Fruit fly (Drosophila melanogaster) whole organism, embryonic: ENCODE results near the gene CG15221.
A peak's percentile ranks its signal among the peaks of the same experiment; 100 is the strongest.

ENCODE experiments used
- Ada2b ChIP-seq: fragments of 200-800 bp; sonication (Bioruptor generic); IDR thresholded peaks from 2 replicates; pipeline ENCODE4 v1.3.6; 2022; ENCODE audit warnings: missing biosample characterization, missing genetic modification characterization
- Aef1 ChIP-seq: fragments of 200-800 bp; sonication (Bioruptor generic); IDR thresholded peaks from 3 replicates; pipeline ENCODE4 v1.3.6; 2022; ENCODE audit warnings: missing biosample characterization, missing genetic modification characterization
- B-H1 ChIP-seq: fragments of 200-800 bp; sonication (Bioruptor generic); IDR thresholded peaks from 3 replicates; pipeline ENCODE4 v1.3.6; 2022; ENCODE audit warnings: missing biosample characterization, missing genetic modification characterization
- C15 ChIP-seq: fragments of 200-800 bp; sonication (Bioruptor generic); IDR thresholded peaks from 3 replicates; pipeline ENCODE4 v1.3.6; 2022; ENCODE audit warnings: missing biosample characterization, missing genetic modification characterization
- CG10654 ChIP-seq: fragments of 200-800 bp; sonication (Bioruptor generic); optimal IDR thresholded peaks from 2 replicates; lab custom pipeline; 2016; ENCODE audit warnings: missing biosample characterization, missing genetic modification characterization
- CG10979 ChIP-seq: fragments of 200-800 bp; sonication (Bioruptor generic); optimal IDR thresholded peaks from 2 replicates; lab custom pipeline; 2018; ENCODE audit warnings: missing biosample characterization, mild to moderate bottlenecking, missing genetic modification characterization, moderate library complexity
- CG12391 ChIP-seq: fragments of 200-800 bp; sonication (Bioruptor generic); optimal IDR thresholded peaks from 3 replicates; lab custom pipeline; 2018; ENCODE audit warnings: missing biosample characterization, mild to moderate bottlenecking, missing genetic modification characterization, moderate library complexity
- CG12744 ChIP-seq: fragments of 200-800 bp; sonication (Bioruptor generic); optimal IDR thresholded peaks from 2 replicates; lab custom pipeline; 2016; ENCODE audit warnings: missing biosample characterization, missing genetic modification characterization
- CG13624 ChIP-seq: fragments of 200-800 bp; sonication (Bioruptor generic); optimal IDR thresholded peaks from 2 replicates; lab custom pipeline; 2016; ENCODE audit warnings: missing biosample characterization, missing genetic modification characterization
- CG14441 ChIP-seq: fragments of 200-800 bp; sonication (Bioruptor generic); IDR thresholded peaks from 2 replicates; pipeline ENCODE4 v1.3.6; 2022; ENCODE audit warnings: missing biosample characterization, missing genetic modification characterization
- CG2120 ChIP-seq: fragments of 200-800 bp; sonication (Bioruptor generic); optimal IDR thresholded peaks from 3 replicates; lab custom pipeline; 2016; ENCODE audit warnings: missing biosample characterization, missing genetic modification characterization
- CG2678 ChIP-seq: fragments of 200-800 bp; sonication (Bioruptor generic); optimal IDR thresholded peaks from 3 replicates; lab custom pipeline; 2019; ENCODE audit warnings: missing biosample characterization, mild to moderate bottlenecking, missing genetic modification characterization, moderate library complexity
- CG30403 ChIP-seq: fragments of 200-800 bp; sonication (Bioruptor generic); optimal IDR thresholded peaks from 3 replicates; lab custom pipeline; 2016; ENCODE audit warnings: missing biosample characterization, missing genetic modification characterization
- CG3065 ChIP-seq: fragments of 200-800 bp; sonication (Bioruptor generic); optimal IDR thresholded peaks from 2 replicates; lab custom pipeline; 2016; ENCODE audit warnings: missing biosample characterization, missing genetic modification characterization
- CG32532 ChIP-seq: fragments of 200-800 bp; sonication (Bioruptor generic); IDR thresholded peaks from 2 replicates; pipeline ENCODE4 v1.3.6; 2022; ENCODE audit warnings: missing biosample characterization, missing genetic modification characterization
- CG3281 ChIP-seq: fragments of 200-800 bp; sonication (Bioruptor generic); optimal IDR thresholded peaks from 3 replicates; lab custom pipeline; 2017; ENCODE audit warnings: missing biosample characterization, mild to moderate bottlenecking, missing genetic modification characterization
- CG3838 ChIP-seq: fragments of 200-800 bp; sonication (Bioruptor generic); optimal IDR thresholded peaks from 3 replicates; lab custom pipeline; 2016; ENCODE audit warnings: missing biosample characterization, missing genetic modification characterization
- CG42726 ChIP-seq: fragments of 200-800 bp; sonication (Bioruptor generic); IDR thresholded peaks from 2 replicates; pipeline ENCODE4 v1.3.6; 2022; ENCODE audit warnings: missing biosample characterization, missing genetic modification characterization; ENCODE audit not compliant: partially characterized antibody
- CG4282 ChIP-seq: fragments of 200-800 bp; sonication (Bioruptor generic); optimal IDR thresholded peaks from 2 replicates; lab custom pipeline; 2016; ENCODE audit warnings: missing biosample characterization, missing genetic modification characterization
- CG4424 ChIP-seq: fragments of 200-800 bp; sonication (Bioruptor generic); optimal IDR thresholded peaks from 3 replicates; lab custom pipeline; 2016; ENCODE audit warnings: missing biosample characterization, missing genetic modification characterization
- CG4820 ChIP-seq: fragments of 200-800 bp; sonication (Bioruptor generic); optimal IDR thresholded peaks from 3 replicates; lab custom pipeline; 2016; ENCODE audit warnings: missing biosample characterization, missing genetic modification characterization
- CG7357 ChIP-seq: fragments of 200-800 bp; sonication (Bioruptor generic); IDR thresholded peaks from 3 replicates; pipeline ENCODE4 v1.3.6; 2022; ENCODE audit warnings: missing biosample characterization, missing genetic modification characterization
- CG7745 ChIP-seq: fragments of 200-800 bp; sonication (Bioruptor generic); optimal IDR thresholded peaks from 2 replicates; lab custom pipeline; 2018; ENCODE audit warnings: missing biosample characterization, mild to moderate bottlenecking, missing genetic modification characterization, moderate library complexity
- CG8290 ChIP-seq, 3 experiments: fragments of 200-800 bp; sonication (Bioruptor generic); optimal IDR thresholded peaks; 2 replicates each; lab custom pipeline; 2016 to 2019; ENCODE audit warnings: missing biosample characterization in 3 of 3, missing genetic modification characterization in 3 of 3, mild to moderate bottlenecking in 2 of 3, moderate library complexity in 1 of 3
- CG9876 ChIP-seq: fragments of 200-800 bp; sonication (Bioruptor generic); optimal IDR thresholded peaks from 2 replicates; lab custom pipeline; 2016; ENCODE audit warnings: missing biosample characterization, missing genetic modification characterization
- Fer3 ChIP-seq: fragments of 200-800 bp; sonication (Bioruptor generic); optimal IDR thresholded peaks from 2 replicates; lab custom pipeline; 2018; ENCODE audit warnings: missing biosample characterization, mild to moderate bottlenecking, missing genetic modification characterization, moderate library complexity
- Gug ChIP-seq: fragments of 200-800 bp; sonication (Bioruptor generic); IDR thresholded peaks from 4 replicates; pipeline ENCODE4 v1.3.6; 2022; ENCODE audit warnings: missing biosample characterization, missing genetic modification characterization
- HHEX ChIP-seq: fragments of 200-800 bp; sonication (Bioruptor generic); optimal IDR thresholded peaks from 3 replicates; lab custom pipeline; 2017; ENCODE audit warnings: missing biosample characterization, mild to moderate bottlenecking, missing genetic modification characterization, missing genetic modification reagents
- Hsf ChIP-seq: fragments of 200-800 bp; sonication (Bioruptor generic); optimal IDR thresholded peaks from 3 replicates; lab custom pipeline; 2016; ENCODE audit warnings: missing biosample characterization, missing genetic modification characterization
- Mrtf ChIP-seq: fragments of 200-800 bp; sonication (Bioruptor generic); IDR thresholded peaks from 3 replicates; pipeline ENCODE4 v1.3.6; 2022; ENCODE audit warnings: missing biosample characterization, missing genetic modification characterization
- Nf-YA ChIP-seq: fragments of 200-800 bp; sonication (Bioruptor generic); IDR thresholded peaks from 2 replicates; pipeline ENCODE4 v1.3.6; 2022; ENCODE audit warnings: missing biosample characterization, missing genetic modification characterization
- Ptx1 ChIP-seq: fragments of 200-800 bp; sonication (Bioruptor generic); IDR thresholded peaks from 2 replicates; pipeline ENCODE4 v1.3.6; 2022; ENCODE audit warnings: missing biosample characterization, missing genetic modification characterization
- Sry-β ChIP-seq: fragments of 200-800 bp; sonication (Bioruptor generic); optimal IDR thresholded peaks from 2 replicates; lab custom pipeline; 2018; ENCODE audit warnings: missing biosample characterization, mild to moderate bottlenecking, missing genetic modification characterization, moderate library complexity
- Taf1 ChIP-seq: fragments of 200-800 bp; sonication (Bioruptor generic); IDR thresholded peaks from 2 replicates; pipeline ENCODE4 v1.3.6; 2022; ENCODE audit warnings: missing biosample characterization, missing genetic modification characterization
- ac ChIP-seq: fragments of 200-800 bp; sonication (Bioruptor generic); optimal IDR thresholded peaks from 3 replicates; lab custom pipeline; 2017; ENCODE audit warnings: missing biosample characterization, mild to moderate bottlenecking, missing genetic modification characterization
- ap ChIP-seq: fragments of 200-800 bp; sonication (Bioruptor generic); IDR thresholded peaks from 2 replicates; pipeline ENCODE4 v1.3.6; 2022; ENCODE audit warnings: missing biosample characterization, missing genetic modification characterization
- bsh ChIP-seq, 2 experiments: fragments of 200-800 bp; sonication (Bioruptor generic); optimal IDR thresholded peaks; 2 replicates each; lab custom pipeline; 2017 to 2018; ENCODE audit warnings: mild to moderate bottlenecking in 2 of 2, missing biosample characterization in 2 of 2, missing genetic modification characterization in 2 of 2, moderate library complexity in 1 of 2
- cas ChIP-seq: fragments of 200-800 bp; sonication (Bioruptor generic); IDR thresholded peaks from 2 replicates; pipeline ENCODE4 v1.3.6; 2022; ENCODE audit warnings: missing biosample characterization, missing genetic modification characterization
- chinmo ChIP-seq: fragments of 200-800 bp; sonication (Bioruptor generic); IDR thresholded peaks from 4 replicates; pipeline ENCODE4 v1.3.6; 2022; ENCODE audit warnings: missing biosample characterization, missing genetic modification characterization; ENCODE audit not compliant: partially characterized antibody
- ci ChIP-seq: fragments of 200-800 bp; sonication (Bioruptor generic); IDR thresholded peaks from 3 replicates; pipeline ENCODE4 v1.3.6; 2022; ENCODE audit warnings: missing biosample characterization, missing genetic modification characterization
- ham ChIP-seq: fragments of 200-800 bp; sonication (Bioruptor generic); IDR thresholded peaks from 2 replicates; pipeline ENCODE4 v1.3.6; 2022; ENCODE audit warnings: missing biosample characterization, missing genetic modification characterization
- her ChIP-seq: fragments of 200-800 bp; sonication (Bioruptor generic); optimal IDR thresholded peaks from 2 replicates; lab custom pipeline; 2016; ENCODE audit warnings: missing biosample characterization, missing genetic modification characterization
- peb ChIP-seq: fragments of 200-800 bp; sonication (Bioruptor generic); IDR thresholded peaks from 2 replicates; pipeline ENCODE4 v1.3.6; 2022; ENCODE audit warnings: missing biosample characterization, missing genetic modification characterization
- pros ChIP-seq: fragments of 200-800 bp; sonication (Bioruptor generic); optimal IDR thresholded peaks from 3 replicates; lab custom pipeline; 2019; ENCODE audit warnings: missing biosample characterization, mild to moderate bottlenecking, missing genetic modification characterization, moderate library complexity
- scrt ChIP-seq: fragments of 200-800 bp; sonication (Bioruptor generic); optimal IDR thresholded peaks from 2 replicates; lab custom pipeline; 2018; ENCODE audit warnings: missing biosample characterization, mild to moderate bottlenecking, missing genetic modification characterization, moderate library complexity
- sens ChIP-seq: fragments of 200-800 bp; sonication (Bioruptor generic); peaks from one replicate; lab custom pipeline; 2016; ENCODE audit warnings: missing biosample characterization, missing genetic modification characterization
- shn ChIP-seq: fragments of 200-800 bp; sonication (Bioruptor generic); optimal IDR thresholded peaks from 3 replicates; lab custom pipeline; 2016; ENCODE audit warnings: missing biosample characterization, missing genetic modification characterization
- slou ChIP-seq: fragments of 200-800 bp; sonication (Bioruptor generic); optimal IDR thresholded peaks from 3 replicates; lab custom pipeline; 2016; ENCODE audit warnings: missing biosample characterization, missing genetic modification characterization
- slp2 ChIP-seq: fragments of 200-800 bp; sonication (Bioruptor generic); optimal IDR thresholded peaks from 2 replicates; lab custom pipeline; 2016; ENCODE audit warnings: missing biosample characterization, missing genetic modification characterization
- sna ChIP-seq: fragments of 200-800 bp; sonication (Bioruptor generic); IDR thresholded peaks from 2 replicates; pipeline ENCODE4 v1.3.6; 2022; ENCODE audit warnings: missing biosample characterization, missing genetic modification characterization; ENCODE audit not compliant: partially characterized antibody
- ssp ChIP-seq: fragments of 200-800 bp; sonication (Bioruptor generic); IDR thresholded peaks from 2 replicates; pipeline ENCODE4 v1.3.6; 2022; ENCODE audit warnings: missing biosample characterization, missing genetic modification characterization

The CG15221 gene

DNA sequence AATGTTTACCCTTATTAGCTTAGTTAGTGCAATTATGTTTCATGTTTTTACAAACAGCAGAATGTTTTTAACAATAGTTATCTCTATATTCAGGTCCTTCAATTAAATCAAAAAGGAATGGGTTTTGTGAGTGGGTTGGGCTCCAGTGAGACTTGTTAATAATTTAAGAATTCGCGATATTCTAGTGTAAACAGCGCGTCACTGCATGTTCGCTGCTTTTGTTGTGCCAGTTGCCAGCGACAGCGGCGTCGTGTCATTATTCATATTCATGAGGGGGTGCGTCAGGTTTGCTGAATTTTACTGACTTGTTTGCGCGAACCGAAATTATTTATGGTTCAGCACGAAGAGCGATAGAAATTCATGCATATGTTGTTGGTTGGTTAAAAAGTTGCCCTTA, 8.8 kb upstream of the CG15221 start, which contains the start of gene Amun (continued):
- TF ChIP-seq her (GFP tag; lab: Kevin White, UChicago), result no peak
- TF ChIP-seq CG12391 (tag; lab: Kevin White, UChicago), result peak; percentile 4
- TF ChIP-seq ham, result no peak
- 0 out of 2 replicates have a peak, but pooled peaks have one; percentile 39 for TF ChIP-seq cas
- TF ChIP-seq B-H1 (GFP tag; lab: Robert Waterston, UW), result peak; percentile 14; the same call in 1 of the 3 replicates
- peak in 1 of 2 experiments; percentile 2 for TF ChIP-seq bsh (GFP tag; optimal IDR thresholded peaks at IDR 0.05; lab: Kevin White, UChicago)
- peak; percentile 20; the same call in 1 of the 2 replicates for TF ChIP-seq Taf1 (GFP tag; lab: Robert Waterston, UW)
- no peak for TF ChIP-seq Nf-YA
- TF ChIP-seq CG10979 (tag; lab: Kevin White, UChicago), result no peak
- TF ChIP-seq CG2120 (GFP tag; lab: Kevin White, UChicago), result peak; percentile 62
- TF ChIP-seq ap (GFP tag; lab: Robert Waterston, UW), result no peak
- TF ChIP-seq Ptx1 (GFP tag; lab: Robert Waterston, UW), result peak; percentile 28; the same call in 1 of the 2 replicates
- no peak for TF ChIP-seq CG7745
- TF ChIP-seq ac (GFP tag; lab: Kevin White, UChicago), result no peak
- peak; percentile 36 for TF ChIP-seq CG3281 (GFP tag; lab: Kevin White, UChicago)
- TF ChIP-seq peb (GFP tag; lab: Robert Waterston, UW), result no peak
- TF ChIP-seq Gug (GFP tag; lab: Robert Waterston, UW), result peak; percentile 72; the same call in 3 of the 4 replicates
- peak; percentile 9 for TF ChIP-seq CG3838 (GFP tag; lab: Kevin White, UChicago)
- peak; percentile 25 for TF ChIP-seq Hsf
- TF ChIP-seq CG4282 (GFP tag; lab: Kevin White, UChicago), result no peak
- TF ChIP-seq Ada2b (GFP tag; lab: Robert Waterston, UW), result peak; percentile 45; the same call in 1 of the 2 replicates
- TF ChIP-seq CG9876 (GFP tag; lab: Kevin White, UChicago), result no peak
- no peak for TF ChIP-seq sna (GFP tag; lab: Robert Waterston, UW)
- TF ChIP-seq CG32532 (GFP tag; lab: Robert Waterston, UW), result peak; percentile 71
- peak; percentile 25 for TF ChIP-seq CG4424 (GFP tag; lab: Kevin White, UChicago)
- peak; percentile 13 for TF ChIP-seq HHEX (GFP tag; lab: Kevin White, UChicago)
- no peak for TF ChIP-seq CG42726
- TF ChIP-seq CG8290 (GFP tag; optimal IDR thresholded peaks at IDR 0.05; lab: Kevin White, UChicago), result no peak
- TF ChIP-seq CG8290 (tag; optimal IDR thresholded peaks at IDR 0.05; lab: Kevin White, UChicago), result peak in 1 of 2 experiments; percentile 56
- TF ChIP-seq Mrtf (GFP tag; lab: Robert Waterston, UW), result peak; percentile 58; the same call in 2 of the 3 replicates
- TF ChIP-seq Sry-β (GFP tag; lab: Kevin White, UChicago), result no peak
- TF ChIP-seq CG12744 (GFP tag; lab: Kevin White, UChicago), result peak; percentile 35
- no peak for TF ChIP-seq chinmo
- peak; percentile 80 for TF ChIP-seq sens
- TF ChIP-seq CG2678 (tag; lab: Kevin White, UChicago), result peak; percentile 35
- peak; percentile 46; the same call in 1 of the 2 replicates for TF ChIP-seq ssp (GFP tag; lab: Robert Waterston, UW)
- peak; percentile 27 for TF ChIP-seq Fer3 (tag; lab: Kevin White, UChicago)
- peak; percentile 15; the same call in 1 of the 3 replicates for TF ChIP-seq ci
- peak; percentile 50 for TF ChIP-seq CG14441 (GFP tag; lab: Robert Waterston, UW)
- peak; percentile 26 for TF ChIP-seq scrt (GFP tag; lab: Kevin White, UChicago)
- no peak for TF ChIP-seq CG10654
- TF ChIP-seq slp2 (GFP tag; lab: Kevin White, UChicago), result peak; percentile 12
- TF ChIP-seq pros, result no peak
- peak; percentile 21 for TF ChIP-seq CG13624
- no peak for TF ChIP-seq CG3065 (GFP tag; lab: Kevin White, UChicago)
- TF ChIP-seq slou, result peak; percentile 42
- TF ChIP-seq CG30403 (GFP tag; lab: Kevin White, UChicago), result peak; percentile 50
- TF ChIP-seq shn (GFP tag; lab: Kevin White, UChicago), result peak; percentile 43
- TF ChIP-seq Aef1 (GFP tag; lab: Robert Waterston, UW), result peak; percentile 21; the same call in 1 of the 3 replicates
- peak; percentile 97 for TF ChIP-seq CG4820
- 0 out of 3 replicates have a peak, but pooled peaks have one; percentile 17 for TF ChIP-seq C15 (GFP tag; lab: Robert Waterston, UW)
- TF ChIP-seq CG7357, result no peak
